Worm (Caenorhabditis elegans) whole organism, mixed stage, embryonic: ENCODE results near the gene srz-47.

Source experiments
- M03D4.4 ChIP-seq: sonication (generic microtip); optimal IDR thresholded peaks from 2 replicates; lab custom pipeline; 2017; ENCODE audit warnings: mild to moderate bottlenecking, missing genetic modification characterization, missing compliant biosample characterization
- bed-3 ChIP-seq: fragments of 200-800 bp; sonication (Bioruptor generic); optimal IDR thresholded peaks from 3 replicates; lab custom pipeline; 2018; ENCODE audit warnings: mild to moderate bottlenecking, missing genetic modification characterization, moderate library complexity, missing compliant biosample characterization
- blmp-1 ChIP-seq: fragments of 150-350 bp; optimal IDR thresholded peaks from 2 replicates; lab custom pipeline; 2014; ENCODE audit warnings: missing biosample characterization, missing genetic modification characterization
- ceh-39 ChIP-seq: fragments of 150-350 bp; optimal IDR thresholded peaks from 2 replicates; lab custom pipeline; 2014; ENCODE audit warnings: missing biosample characterization, missing genetic modification characterization
- ceh-43 ChIP-seq: fragments of 200-800 bp; sonication (Bioruptor generic); optimal IDR thresholded peaks from 2 replicates; lab custom pipeline; 2018; ENCODE audit warnings: mild to moderate bottlenecking, missing genetic modification characterization, moderate library complexity, missing compliant biosample characterization
- ceh-83 ChIP-seq: fragments of 200-800 bp; sonication (Bioruptor generic); optimal IDR thresholded peaks from 2 replicates; lab custom pipeline; 2018; ENCODE audit warnings: mild to moderate bottlenecking, missing genetic modification characterization, missing compliant biosample characterization
- ces-1 ChIP-seq: fragments of 150-350 bp; optimal IDR thresholded peaks from 2 replicates; lab custom pipeline; 2014; ENCODE audit warnings: missing biosample characterization, missing genetic modification reagents, missing genetic modification characterization
- cnd-1 ChIP-seq: fragments of 200-800 bp; sonication (Bioruptor generic); optimal IDR thresholded peaks from 2 replicates; lab custom pipeline; 2018; ENCODE audit warnings: mild to moderate bottlenecking, missing genetic modification characterization, missing compliant biosample characterization
- drap-1 ChIP-seq: fragments of 200-800 bp; sonication (Bioruptor generic); optimal IDR thresholded peaks from 3 replicates; lab custom pipeline; 2018; ENCODE audit warnings: mild to moderate bottlenecking, missing genetic modification characterization, missing compliant biosample characterization
- elt-1 ChIP-seq: sonication (generic microtip); optimal IDR thresholded peaks from 2 replicates; lab custom pipeline; 2017; ENCODE audit warnings: missing genetic modification characterization, mild to moderate bottlenecking, missing compliant biosample characterization, antibody characterized with exemption, moderate library complexity, borderline replicate concordance; ENCODE audit not compliant: insufficient read depth
- elt-3 ChIP-seq: fragments of 150-350 bp; optimal IDR thresholded peaks from 2 replicates; lab custom pipeline; 2014; ENCODE audit warnings: missing biosample characterization, missing genetic modification characterization
- flh-1 ChIP-seq: fragments of 200-800 bp; sonication (Bioruptor generic); optimal IDR thresholded peaks from 2 replicates; lab custom pipeline; 2018; ENCODE audit warnings: mild to moderate bottlenecking, missing genetic modification characterization, moderate library complexity, missing compliant biosample characterization
- ham-2 ChIP-seq: fragments of 200-800 bp; sonication (Bioruptor generic); optimal IDR thresholded peaks from 2 replicates; lab custom pipeline; 2018; ENCODE audit warnings: mild to moderate bottlenecking, missing genetic modification characterization, missing compliant biosample characterization
- lin-13 ChIP-seq: fragments of 150-350 bp; optimal IDR thresholded peaks from 2 replicates; lab custom pipeline; 2014; ENCODE audit warnings: missing biosample characterization, missing genetic modification characterization
- lin-32 ChIP-seq: fragments of 200-800 bp; sonication (Bioruptor generic); optimal IDR thresholded peaks from 2 replicates; lab custom pipeline; 2018; ENCODE audit warnings: mild to moderate bottlenecking, missing genetic modification characterization, missing compliant biosample characterization
- lsy-2 ChIP-seq: fragments of 150-350 bp; optimal IDR thresholded peaks from 2 replicates; lab custom pipeline; 2014; ENCODE audit warnings: missing biosample characterization, missing genetic modification characterization
- mab-5 ChIP-seq: fragments of 150-350 bp; optimal IDR thresholded peaks from 2 replicates; lab custom pipeline; 2014; ENCODE audit warnings: missing biosample characterization, missing genetic modification characterization
- mep-1 ChIP-seq: fragments of 150-350 bp; optimal IDR thresholded peaks from 2 replicates; lab custom pipeline; 2017; ENCODE audit warnings: missing biosample characterization, missing genetic modification reagents, missing genetic modification characterization, inconsistent platforms
- nhr-12 ChIP-seq: fragments of 150-350 bp; optimal IDR thresholded peaks from 2 replicates; lab custom pipeline; 2014; ENCODE audit warnings: missing biosample characterization, missing genetic modification characterization
- nhr-2 ChIP-seq: fragments of 150-350 bp; optimal IDR thresholded peaks from 2 replicates; lab custom pipeline; 2014; ENCODE audit warnings: missing biosample characterization, missing genetic modification characterization
- nhr-28 ChIP-seq: fragments of 150-350 bp; optimal IDR thresholded peaks from 2 replicates; lab custom pipeline; 2014; ENCODE audit warnings: missing biosample characterization, missing genetic modification characterization
- nhr-76 ChIP-seq: sonication (generic microtip); optimal IDR thresholded peaks from 2 replicates; lab custom pipeline; 2017; ENCODE audit warnings: missing biosample characterization, missing genetic modification characterization
- pha-4 ChIP-seq: fragments of 150-350 bp; optimal IDR thresholded peaks from 2 replicates; lab custom pipeline; 2018; ENCODE audit warnings: missing biosample characterization, missing genetic modification reagents, missing genetic modification characterization
- sem-2 ChIP-seq: fragments of 200-800 bp; sonication (Bioruptor generic); optimal IDR thresholded peaks from 2 replicates; lab custom pipeline; 2018; ENCODE audit warnings: mild to moderate bottlenecking, missing genetic modification characterization, missing compliant biosample characterization
- snpc-4 ChIP-seq: fragments of 150-350 bp; optimal IDR thresholded peaks from 2 replicates; lab custom pipeline; 2014; ENCODE audit warnings: missing biosample characterization, missing genetic modification characterization
- sptf-1 ChIP-seq: sonication (generic microtip); optimal IDR thresholded peaks from 2 replicates; lab custom pipeline; 2017; ENCODE audit warnings: mild to moderate bottlenecking, missing genetic modification characterization, moderate library complexity, missing compliant biosample characterization
- tbx-8 ChIP-seq: fragments of 200-800 bp; sonication (Bioruptor generic); optimal IDR thresholded peaks from 2 replicates; lab custom pipeline; 2018; ENCODE audit warnings: mild to moderate bottlenecking, missing genetic modification characterization, moderate library complexity, missing compliant biosample characterization
- unc-120 ChIP-seq: sonication (generic microtip); optimal IDR thresholded peaks from 2 replicates; lab custom pipeline; 2017; ENCODE audit warnings: missing genetic modification characterization, missing compliant biosample characterization; ENCODE audit not compliant: poor library complexity, severe bottlenecking
- unc-39 ChIP-seq: fragments of 150-350 bp; optimal IDR thresholded peaks from 2 replicates; lab custom pipeline; 2014; ENCODE audit warnings: missing biosample characterization, missing genetic modification characterization
- zip-8 ChIP-seq: fragments of 150-350 bp; optimal IDR thresholded peaks from 2 replicates; lab custom pipeline; 2014; ENCODE audit warnings: missing biosample characterization, missing genetic modification characterization
- ztf-11 ChIP-seq: fragments of 150-350 bp; optimal IDR thresholded peaks from 2 replicates; lab custom pipeline; 2014; ENCODE audit warnings: missing biosample characterization, missing genetic modification characterization

srz-47 gene

DNA sequence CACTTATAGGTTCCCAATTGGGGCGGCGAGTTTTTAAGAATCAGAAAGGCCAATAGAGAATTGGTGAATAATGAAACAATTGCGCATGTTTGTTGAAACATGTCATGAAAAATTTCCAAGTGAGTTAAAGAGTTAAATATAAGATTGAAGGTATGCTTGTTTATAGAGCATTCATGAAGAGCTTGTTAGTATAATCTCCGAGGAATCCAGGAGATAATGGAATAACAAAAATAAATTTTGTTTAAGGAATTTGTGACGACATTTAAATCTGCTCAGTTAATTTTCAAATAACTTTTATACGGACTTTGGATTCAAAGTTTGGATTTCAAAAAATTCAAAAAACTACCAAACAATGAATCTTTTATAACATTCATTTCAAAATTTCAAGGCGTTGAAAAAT lies 1.7 kb downstream of the srz-47 start, which contains the start of gene str-199:
Gene str-199 (minus strand): TSS at position 101 of the 400 bp plus-strand sequence.
- TF ChIP-seq bed-3 (GFP tag; lab: Kevin White, UChicago): no peak
- TF ChIP-seq lsy-2 (tag; lab: Kevin White, UChicago): no peak
- no peak for TF ChIP-seq sem-2 (GFP tag; lab: Kevin White, UChicago)
- no peak for TF ChIP-seq nhr-12 (tag; lab: Kevin White, UChicago)
- TF ChIP-seq zip-8 (tag; lab: Kevin White, UChicago): no peak
- TF ChIP-seq flh-1 (GFP tag; lab: Kevin White, UChicago): no peak
- no peak for TF ChIP-seq snpc-4 (tag; lab: Kevin White, UChicago)
- TF ChIP-seq unc-120 (tag; lab: Kevin White, UChicago): no peak
- no peak for TF ChIP-seq tbx-8 (GFP tag; lab: Kevin White, UChicago)
- no peak for TF ChIP-seq M03D4.4 (tag; lab: Kevin White, UChicago)
- no peak for TF ChIP-seq mab-5 (tag; lab: Kevin White, UChicago)
- TF ChIP-seq, all 35 proteins: peak for 0

ce11 chrV:17182045-17182444 lies 10.1 kb downstream of the srz-47 start, which contains the start of gene srh-159:
srh-159 (plus strand) TSS chrV:17182345.
- no peak for TF ChIP-seq blmp-1 (tag; lab: Kevin White, UChicago)
- TF ChIP-seq ces-1 (GFP tag; lab: Kevin White, UChicago): no peak
- TF ChIP-seq tbx-8 (GFP tag; lab: Kevin White, UChicago): no peak
- no peak for TF ChIP-seq unc-120 (tag; lab: Kevin White, UChicago)
- no peak for TF ChIP-seq ceh-43
- no peak for TF ChIP-seq elt-3 (tag; lab: Kevin White, UChicago)
- TF ChIP-seq lin-13: no peak
- TF ChIP-seq ztf-11 (tag; lab: Kevin White, UChicago): no peak
- no peak for TF ChIP-seq sem-2 (GFP tag; lab: Kevin White, UChicago)
- no peak for TF ChIP-seq lsy-2 (tag; lab: Kevin White, UChicago)
- no peak for TF ChIP-seq pha-4
- no peak for TF ChIP-seq sptf-1 (tag; lab: Kevin White, UChicago)
- TF ChIP-seq lin-32: no peak
- no peak for TF ChIP-seq ceh-83
- TF ChIP-seq bed-3 (GFP tag; lab: Kevin White, UChicago): no peak
- TF ChIP-seq drap-1 (GFP tag; lab: Kevin White, UChicago): no peak

ce11 chrV:17178457-17178856 lies 13.7 kb downstream of the srz-47 start, which contains the start of gene srh-174:
srh-174 (plus strand) TSS chrV:17178757.
- TF ChIP-seq nhr-76 (tag; lab: Kevin White, UChicago): no peak
- no peak for TF ChIP-seq flh-1 (GFP tag; lab: Kevin White, UChicago)
- no peak for TF ChIP-seq unc-39 (tag; lab: Kevin White, UChicago)

DNA sequence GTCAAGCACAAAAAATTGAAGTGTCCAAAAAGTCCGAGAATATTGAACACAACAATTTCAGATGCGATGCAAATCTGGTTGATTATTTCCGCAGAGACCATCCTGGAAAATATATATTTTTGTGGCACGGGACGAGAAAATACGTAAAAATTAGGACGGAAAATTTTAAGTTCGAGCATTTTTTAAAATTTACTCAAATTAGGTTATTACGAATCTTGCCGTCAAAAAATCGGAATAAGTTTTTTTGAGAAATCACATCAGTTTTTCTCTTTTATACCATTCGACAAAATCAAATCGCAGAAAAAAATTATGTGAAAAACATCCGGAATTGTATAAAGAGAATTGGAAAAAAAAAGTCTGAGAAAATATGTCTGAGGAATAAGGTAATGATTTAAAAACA lies 14.2 kb downstream of the srz-47 start, which contains the start of gene srsx-1:
Gene srsx-1 (minus strand): TSS at position 101 of the 400 bp plus-strand sequence.
- no peak for TF ChIP-seq ham-2 (GFP tag; lab: Kevin White, UChicago)
- no peak for TF ChIP-seq snpc-4 (tag; lab: Kevin White, UChicago)
- TF ChIP-seq nhr-28 (tag; lab: Kevin White, UChicago): no peak
- no peak for TF ChIP-seq nhr-12 (tag; lab: Kevin White, UChicago)

DNA sequence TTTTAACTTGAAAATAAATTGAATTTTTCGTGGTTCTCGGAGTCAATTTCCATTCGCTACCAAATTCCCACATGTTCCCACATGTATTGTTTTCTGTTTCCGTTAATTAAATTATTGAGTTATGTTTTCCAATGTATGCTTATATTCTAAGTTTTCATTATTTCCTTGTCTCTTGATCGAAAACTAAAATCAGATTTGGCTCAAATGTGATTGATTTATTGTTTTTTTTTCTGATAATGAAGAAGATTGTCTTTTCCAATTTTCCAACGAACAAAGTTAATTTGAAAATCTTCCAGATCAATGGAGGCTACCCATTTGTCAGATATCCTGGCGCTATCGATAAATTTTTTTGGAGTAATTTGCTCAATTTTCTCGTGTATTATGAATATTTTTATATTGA lies 18.4 kb downstream of the srz-47 start, which contains the start of gene srbc-25:
Gene srbc-25 (plus strand): TSS at position 301 of the 400 bp plus-strand sequence.
- TF ChIP-seq mep-1 (tag; lab: Kevin White, UChicago) (no peak), ceh-39 (no peak), nhr-12 (tag; lab: Kevin White, UChicago) (no peak), lin-32 (no peak), tbx-8 (GFP tag; lab: Kevin White, UChicago) (no peak), drap-1 (GFP tag; lab: Kevin White, UChicago) (no peak), ceh-83 (no peak), bed-3 (GFP tag; lab: Kevin White, UChicago) (no peak), ham-2 (GFP tag; lab: Kevin White, UChicago) (no peak), ceh-43 (no peak), pha-4 (no peak), cnd-1 (no peak), nhr-2 (tag; lab: Kevin White, UChicago) (no peak), nhr-76 (tag; lab: Kevin White, UChicago) (no peak), elt-1 (no peak), ztf-11 (tag; lab: Kevin White, UChicago) (no peak), lsy-2 (tag; lab: Kevin White, UChicago) (no peak), sptf-1 (tag; lab: Kevin White, UChicago) (no peak)
